Worm (Caenorhabditis elegans) whole organism, L4 larva: ENCODE measurements around the gene spp-21.

Experiments
- ceh-82 ChIP-seq: sonication (generic microtip); optimal IDR thresholded peaks from 2 replicates; lab custom pipeline; 2017; ENCODE audit warnings: missing biosample characterization, missing genetic modification characterization
- zip-2 ChIP-seq: fragments of 150-350 bp; optimal IDR thresholded peaks from 2 replicates; lab custom pipeline; 2014; ENCODE audit warnings: missing biosample characterization, missing genetic modification characterization

DNA sequence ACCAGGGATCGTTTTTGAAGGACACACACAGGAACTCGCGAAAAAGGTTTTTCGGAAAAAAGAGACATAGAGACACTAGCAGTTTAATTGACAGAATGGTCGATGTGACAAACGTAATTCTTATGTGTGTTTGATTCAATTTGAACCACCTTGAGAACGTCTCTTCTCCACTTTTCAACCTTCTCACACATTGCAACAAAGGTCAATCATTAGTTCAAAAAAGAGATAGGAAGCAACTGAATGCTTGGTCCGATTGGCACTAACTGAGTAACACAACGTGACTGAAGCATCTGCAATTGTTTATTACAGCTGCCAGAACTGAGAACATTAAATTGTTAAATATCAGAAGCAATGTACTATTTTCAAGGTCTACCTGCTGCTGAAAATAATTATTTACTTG, 27.8 kb upstream of the spp-21 start:
- TF ChIP-seq ceh-82 (no peak), zip-2 (tag; lab: Kevin White, UChicago) (no peak)
